Worm (Caenorhabditis elegans): Measurements from ENCODE around the gene F08G5.3.

- TF ChIP-seq klf-2 (GFP tag; conservative IDR thresholded peaks at IDR 0.05) (no peak), flt-1 (GFP tag; IDR thresholded peaks at IDR 0.05) (no peak), ztf-29 (GFP tag; IDR thresholded peaks at IDR 0.05) (no peak)
Measured at ce11 chrIV:12420455-12420854, 3.1 kb upstream of the F08G5.3 start, which contains the start of gene ugt-65.

Data from whole organism, midembryonic.